Fruit fly (Drosophila melanogaster) whole organism, embryonic: Measurements from ENCODE around the gene CG34135.

Experiments
- CG10543 ChIP-seq: fragments of 200-800 bp; sonication (Bioruptor generic); optimal IDR thresholded peaks from 3 replicates; lab custom pipeline; 2017; ENCODE audit warnings: missing biosample characterization, mild to moderate bottlenecking, missing genetic modification characterization, moderate library complexity
- CG12071 ChIP-seq: fragments of 200-800 bp; sonication (Bioruptor generic); optimal IDR thresholded peaks from 3 replicates; lab custom pipeline; 2018; ENCODE audit warnings: missing biosample characterization, mild to moderate bottlenecking, missing genetic modification characterization
- CG12769 ChIP-seq: fragments of 200-800 bp; sonication (Bioruptor generic); optimal IDR thresholded peaks from 2 replicates; lab custom pipeline; 2019; ENCODE audit warnings: missing biosample characterization, mild to moderate bottlenecking, missing genetic modification characterization, moderate library complexity
- CG13894 ChIP-seq: fragments of 200-800 bp; sonication (Bioruptor generic); optimal IDR thresholded peaks from 3 replicates; lab custom pipeline; 2018; ENCODE audit warnings: missing biosample characterization, mild to moderate bottlenecking, missing genetic modification characterization, moderate library complexity
- CG16863 ChIP-seq: fragments of 200-800 bp; sonication (Bioruptor generic); optimal IDR thresholded peaks from 3 replicates; lab custom pipeline; 2016; ENCODE audit warnings: missing biosample characterization, missing genetic modification characterization
- CG1832 ChIP-seq: fragments of 200-800 bp; sonication (Bioruptor generic); optimal IDR thresholded peaks from 2 replicates; lab custom pipeline; 2017; ENCODE audit warnings: missing biosample characterization, mild to moderate bottlenecking, missing genetic modification characterization, inconsistent platforms
- CG30403 ChIP-seq: fragments of 200-800 bp; sonication (Bioruptor generic); optimal IDR thresholded peaks from 3 replicates; lab custom pipeline; 2016; ENCODE audit warnings: missing biosample characterization, missing genetic modification characterization
- CG31441 ChIP-seq: fragments of 200-800 bp; sonication (Bioruptor generic); IDR thresholded peaks from 2 replicates; pipeline ENCODE4 v1.3.6; 2022; ENCODE audit warnings: missing biosample characterization, missing genetic modification characterization
- CG3838 ChIP-seq: fragments of 200-800 bp; sonication (Bioruptor generic); optimal IDR thresholded peaks from 3 replicates; lab custom pipeline; 2016; ENCODE audit warnings: missing biosample characterization, missing genetic modification characterization
- CG43689 ChIP-seq: fragments of 200-800 bp; sonication (Bioruptor generic); IDR thresholded peaks from 2 replicates; pipeline ENCODE4 v1.3.6; 2022; ENCODE audit warnings: missing biosample characterization, missing genetic modification characterization
- CG4617 ChIP-seq: fragments of 200-800 bp; sonication (Bioruptor generic); optimal IDR thresholded peaks from 3 replicates; lab custom pipeline; 2016; ENCODE audit warnings: missing biosample characterization, missing genetic modification characterization, borderline replicate concordance
- CG4707 ChIP-seq: fragments of 200-800 bp; sonication (Bioruptor generic); optimal IDR thresholded peaks from 2 replicates; lab custom pipeline; 2018; ENCODE audit warnings: missing biosample characterization, mild to moderate bottlenecking, missing genetic modification characterization, moderate library complexity
- CG5180 ChIP-seq: fragments of 200-800 bp; sonication (Bioruptor generic); optimal IDR thresholded peaks from 3 replicates; lab custom pipeline; 2017; ENCODE audit warnings: missing biosample characterization, missing genetic modification characterization, mild to moderate bottlenecking, moderate library complexity, missing genetic modification reagents
- CG6175 ChIP-seq: fragments of 200-800 bp; sonication (Bioruptor generic); IDR thresholded peaks from 3 replicates; pipeline ENCODE4 v1.3.6; 2022; ENCODE audit warnings: missing biosample characterization, missing genetic modification characterization
- CG7372 ChIP-seq: fragments of 200-800 bp; sonication (Bioruptor generic); IDR thresholded peaks from 2 replicates; pipeline ENCODE4 v1.3.6; 2022; ENCODE audit warnings: missing biosample characterization, missing genetic modification characterization
- CG8388 ChIP-seq: fragments of 200-800 bp; sonication (Bioruptor generic); optimal IDR thresholded peaks from 2 replicates; lab custom pipeline; 2019; ENCODE audit warnings: missing biosample characterization, mild to moderate bottlenecking, missing genetic modification characterization, moderate library complexity
- Deaf1 ChIP-seq: fragments of 200-800 bp; optimal IDR thresholded peaks from 3 replicates; lab custom pipeline; 2019; ENCODE audit warnings: missing biosample characterization, mild to moderate bottlenecking, missing genetic modification characterization, moderate library complexity
- Dll ChIP-seq: fragments of 200-800 bp; sonication (Bioruptor generic); IDR thresholded peaks from 4 replicates; pipeline ENCODE4 v1.3.6; 2022; ENCODE audit warnings: missing biosample characterization, missing genetic modification characterization; ENCODE audit not compliant: partially characterized antibody
- HHEX ChIP-seq: fragments of 200-800 bp; sonication (Bioruptor generic); optimal IDR thresholded peaks from 3 replicates; lab custom pipeline; 2017; ENCODE audit warnings: missing biosample characterization, mild to moderate bottlenecking, missing genetic modification characterization, missing genetic modification reagents
- Hr39 ChIP-seq: fragments of >200 bp; optimal IDR thresholded peaks from 2 replicates; lab custom pipeline; 2017
- Jarid2 ChIP-seq: fragments of 200-800 bp; sonication (Bioruptor generic); optimal IDR thresholded peaks from 3 replicates; lab custom pipeline; 2017; ENCODE audit warnings: mild to moderate bottlenecking, missing biosample characterization, missing genetic modification reagents, missing genetic modification characterization
- Med ChIP-seq: fragments of 200-800 bp; sonication (Bioruptor generic); peaks from one replicate; lab custom pipeline; 2016; ENCODE audit warnings: missing biosample characterization, missing genetic modification characterization, mild to moderate bottlenecking, inconsistent platforms, moderate library complexity
- Meics ChIP-seq: fragments of 200-800 bp; sonication (Bioruptor generic); optimal IDR thresholded peaks from 2 replicates; lab custom pipeline; 2017; ENCODE audit warnings: missing biosample characterization, mild to moderate bottlenecking, missing genetic modification characterization
- Pdp1 ChIP-seq, 2 experiments: fragments of 200-800 bp; sonication (Bioruptor generic); optimal IDR thresholded peaks; 3 replicates each; lab custom pipeline; 2016; ENCODE audit warnings: missing biosample characterization in 2 of 2, missing genetic modification characterization in 2 of 2, mild to moderate bottlenecking in 1 of 2, moderate library complexity in 1 of 2
- Trl ChIP-seq, 3 experiments: fragments of >200 bp in 2 of 3; fragments of 200-800 bp in 1 of 3; sonication (Bioruptor generic) in 1 of 3; optimal IDR thresholded peaks; 2 replicates in 1 of 3; 3 replicates in 2 of 3; lab custom pipeline; 2016 to 2017; ENCODE audit warnings: missing biosample characterization in 1 of 3, missing genetic modification characterization in 1 of 3
- abd-A ChIP-seq: fragments of 200-800 bp; sonication (Bioruptor generic); optimal IDR thresholded peaks from 3 replicates; lab custom pipeline; 2019; ENCODE audit warnings: missing biosample characterization, mild to moderate bottlenecking, missing genetic modification characterization, moderate library complexity
- ara ChIP-seq: fragments of 200-800 bp; sonication (Bioruptor generic); IDR thresholded peaks from 2 replicates; pipeline ENCODE4 v1.3.6; 2022; ENCODE audit warnings: missing biosample characterization, missing genetic modification characterization
- cas ChIP-seq: fragments of 200-800 bp; sonication (Bioruptor generic); IDR thresholded peaks from 2 replicates; pipeline ENCODE4 v1.3.6; 2022; ENCODE audit warnings: missing biosample characterization, missing genetic modification characterization
- chinmo ChIP-seq: fragments of 200-800 bp; sonication (Bioruptor generic); IDR thresholded peaks from 4 replicates; pipeline ENCODE4 v1.3.6; 2022; ENCODE audit warnings: missing biosample characterization, missing genetic modification characterization; ENCODE audit not compliant: partially characterized antibody
- chn ChIP-seq: fragments of 200-800 bp; sonication (Bioruptor generic); optimal IDR thresholded peaks from 2 replicates; lab custom pipeline; 2016; ENCODE audit warnings: missing biosample characterization, missing genetic modification characterization
- crol ChIP-seq: fragments of 200-800 bp; sonication (Bioruptor generic); IDR thresholded peaks from 2 replicates; pipeline ENCODE4 v1.3.6; 2022; ENCODE audit warnings: missing biosample characterization, missing genetic modification characterization
- fd3F ChIP-seq: fragments of 200-800 bp; sonication (Bioruptor generic); optimal IDR thresholded peaks from 2 replicates; lab custom pipeline; 2018; ENCODE audit warnings: missing biosample characterization, mild to moderate bottlenecking, missing genetic modification characterization, moderate library complexity
- fd96Cb ChIP-seq: fragments of 200-800 bp; sonication (Bioruptor generic); optimal IDR thresholded peaks from 2 replicates; lab custom pipeline; 2018; ENCODE audit warnings: missing biosample characterization, mild to moderate bottlenecking, missing genetic modification characterization, moderate library complexity
- mirr ChIP-seq: fragments of 200-800 bp; sonication (Bioruptor generic); optimal IDR thresholded peaks from 3 replicates; lab custom pipeline; 2018; ENCODE audit warnings: missing biosample characterization, mild to moderate bottlenecking, missing genetic modification characterization
- onecut ChIP-seq: fragments of 200-800 bp; sonication (Bioruptor generic); IDR thresholded peaks from 2 replicates; pipeline ENCODE4 v1.3.6; 2022; ENCODE audit warnings: missing biosample characterization, missing genetic modification characterization
- phol ChIP-seq: fragments of 200-800 bp; sonication (Bioruptor generic); optimal IDR thresholded peaks from 3 replicates; lab custom pipeline; 2018; ENCODE audit warnings: missing biosample characterization, mild to moderate bottlenecking, missing genetic modification characterization, moderate library complexity
- sd ChIP-seq: fragments of 200-800 bp; sonication (Bioruptor generic); optimal IDR thresholded peaks from 3 replicates; lab custom pipeline; 2018; ENCODE audit warnings: missing biosample characterization, mild to moderate bottlenecking, missing genetic modification characterization, moderate library complexity
- sens ChIP-seq: fragments of 200-800 bp; sonication (Bioruptor generic); peaks from one replicate; lab custom pipeline; 2016; ENCODE audit warnings: missing biosample characterization, missing genetic modification characterization
- sqz ChIP-seq: fragments of 200-800 bp; sonication (Bioruptor generic); optimal IDR thresholded peaks from 3 replicates; lab custom pipeline; 2018; ENCODE audit warnings: missing biosample characterization, mild to moderate bottlenecking, missing genetic modification characterization
- twi ChIP-seq: fragments of 200-800 bp; optimal IDR thresholded peaks from 2 replicates; lab custom pipeline; 2019; ENCODE audit warnings: missing biosample characterization, mild to moderate bottlenecking, missing genetic modification characterization, moderate library complexity
- vvl ChIP-seq: fragments of 200-800 bp; sonication (Bioruptor generic); IDR thresholded peaks from 2 replicates; pipeline ENCODE4 v1.3.6; 2022; ENCODE audit warnings: missing biosample characterization, missing genetic modification characterization
- yki ChIP-seq: fragments of >200 bp; optimal IDR thresholded peaks from 3 replicates; lab custom pipeline; 2018
- z ChIP-seq: fragments of 200-800 bp; sonication (Bioruptor generic); IDR thresholded peaks from 3 replicates; pipeline ENCODE4 v1.3.6; 2022; ENCODE audit warnings: missing biosample characterization, missing genetic modification characterization
- zen2 ChIP-seq: fragments of 200-800 bp; sonication (Bioruptor generic); IDR thresholded peaks from 3 replicates; pipeline ENCODE4 v1.3.6; 2022; ENCODE audit warnings: missing biosample characterization, missing genetic modification characterization; ENCODE audit not compliant: partially characterized antibody

CG34135 gene

dm6 chr3R:8798332-8798731 lies 30.3 kb upstream of the CG34135 start:
- TF ChIP-seq HHEX (GFP tag; lab: Kevin White, UChicago) (no peak), sens (GFP tag; lab: Kevin White, UChicago) (peak; percentile 44), Meics (GFP tag; lab: Kevin White, UChicago) (no peak), sd (tag; lab: Kevin White, UChicago) (peak; percentile 68), chinmo (GFP tag; lab: Robert Waterston, UW) (0 out of 4 replicates have a peak, but pooled peaks have one; percentile 11), mirr (GFP tag; lab: Kevin White, UChicago) (peak; percentile 60), onecut (GFP tag; lab: Robert Waterston, UW) (peak; percentile 37; the same call in 1 of the 2 replicates), CG12769 (tag; lab: Kevin White, UChicago) (peak; percentile 28), chn (GFP tag; lab: Kevin White, UChicago) (no peak), CG10543 (peak; percentile 56), twi (peak; percentile 36), CG5180 (GFP tag; lab: Kevin White, UChicago) (no peak), abd-A (peak; percentile 71), CG31441 (GFP tag; lab: Robert Waterston, UW) (no peak), Deaf1 (peak; percentile 13), Hr39 (lab: Kevin White, UChicago) (no peak), zen2 (GFP tag; lab: Robert Waterston, UW) (no peak), CG13894 (tag; lab: Kevin White, UChicago) (peak; percentile 60)
- TF ChIP-seq, all 482 proteins: peak for 11

- no peak for TF ChIP-seq phol
- TF ChIP-seq, all 482 proteins: peak for 0
Observed at dm6 chr3R:8794384-8794783, 26.4 kb upstream of the CG34135 start, which contains the start of gene Ir85a. TSS of gene Ir85a (plus strand) at chr3R:8794684.

dm6 chr3R:8793726-8794125 lies 25.7 kb upstream of the CG34135 start:
- peak; percentile 64; the same call in 3 of the 4 replicates for TF ChIP-seq chinmo (GFP tag; lab: Robert Waterston, UW)
- TF ChIP-seq crol: peak; percentile 49
- no peak for TF ChIP-seq CG7372 (GFP tag; lab: Robert Waterston, UW)
- TF ChIP-seq Pdp1 (GFP tag; optimal IDR thresholded peaks at IDR 0.05; lab: Kevin White, UChicago): peak in 1 of 2 experiments; percentile 23
- TF ChIP-seq CG43689 (GFP tag; lab: Robert Waterston, UW): no peak
- 0 out of 3 replicates have a peak, but pooled peaks have one; percentile 32 for TF ChIP-seq CG6175 (GFP tag; lab: Robert Waterston, UW)
- 0 out of 2 replicates have a peak, but pooled peaks have one; percentile 9 for TF ChIP-seq ara (GFP tag; lab: Robert Waterston, UW)

- no peak for TF ChIP-seq fd96Cb (tag; lab: Kevin White, UChicago)
- TF ChIP-seq CG4707 (GFP tag; lab: Kevin White, UChicago): no peak
- TF ChIP-seq Jarid2 (GFP tag; lab: Kevin White, UChicago): peak; percentile 62
- TF ChIP-seq yki (lab: Kevin White, UChicago): peak; percentile 36
- no peak for TF ChIP-seq CG12071 (GFP tag; lab: Kevin White, UChicago)
- TF ChIP-seq CG3838 (GFP tag; lab: Kevin White, UChicago): no peak
- TF ChIP-seq cas: no peak
- TF ChIP-seq sqz (GFP tag; lab: Kevin White, UChicago): peak; percentile 64
- peak; percentile 54 for TF ChIP-seq CG1832 (GFP tag; lab: Kevin White, UChicago)
- TF ChIP-seq CG8388 (GFP tag; lab: Kevin White, UChicago): no peak
- TF ChIP-seq Trl (optimal IDR thresholded peaks at IDR 0.05; lab: Kevin White, UChicago): peak; percentile 27 to 80
- no peak for TF ChIP-seq Trl (GFP tag; optimal IDR thresholded peaks at IDR 0.05; lab: Kevin White, UChicago)
- no peak for TF ChIP-seq CG30403 (GFP tag; lab: Kevin White, UChicago)
- TF ChIP-seq Dll (GFP tag; lab: Robert Waterston, UW): 0 out of 4 replicates have a peak, but pooled peaks have one; percentile 27
- no peak for TF ChIP-seq CG16863
- TF ChIP-seq z (GFP tag; lab: Robert Waterston, UW): peak; percentile 89
- TF ChIP-seq CG4617 (GFP tag; lab: Kevin White, UChicago): no peak
- peak; percentile 62 for TF ChIP-seq Med (GFP tag; lab: Kevin White, UChicago)
- TF ChIP-seq vvl: peak; percentile 19; the same call in 1 of the 2 replicates
- no peak for TF ChIP-seq fd3F
Observed at dm6 chr3R:8792463-8793175, 24.6 kb upstream of the CG34135 start.
